Worm (Caenorhabditis elegans) whole organism, L2 larva: ENCODE results near the gene pssy-1.

Experiments used
- alr-1 ChIP-seq: fragments of 150-350 bp; optimal IDR thresholded peaks from 2 replicates; lab custom pipeline; 2014; ENCODE audit warnings: missing biosample characterization, missing genetic modification characterization
- nhr-11 ChIP-seq: fragments of 150-350 bp; optimal IDR thresholded peaks from 2 replicates; lab custom pipeline; 2014; ENCODE audit warnings: missing biosample characterization, missing genetic modification characterization
- nhr-129 ChIP-seq: fragments of 150-350 bp; optimal IDR thresholded peaks from 2 replicates; lab custom pipeline; 2014; ENCODE audit warnings: missing biosample characterization, missing genetic modification characterization
- unc-39 ChIP-seq: fragments of 150-350 bp; optimal IDR thresholded peaks from 2 replicates; lab custom pipeline; 2014; ENCODE audit warnings: missing biosample characterization, missing genetic modification characterization
- unc-55 ChIP-seq: fragments of 150-350 bp; sonication (generic microtip); optimal IDR thresholded peaks from 3 replicates; lab custom pipeline; 2014; ENCODE audit warnings: missing biosample characterization, missing genetic modification reagents, missing genetic modification characterization

ce11 chrX:9924962-9925361 is 40.4 kb upstream of the pssy-1 start, which contains the start of gene ugt-23:
- TF ChIP-seq unc-55 (no peak), unc-39 (no peak), nhr-129 (no peak), alr-1 (no peak), nhr-11 (tag; lab: Kevin White, UChicago) (no peak)
